Worm (Caenorhabditis elegans): ENCODE results near the gene cutl-11.

DNA sequence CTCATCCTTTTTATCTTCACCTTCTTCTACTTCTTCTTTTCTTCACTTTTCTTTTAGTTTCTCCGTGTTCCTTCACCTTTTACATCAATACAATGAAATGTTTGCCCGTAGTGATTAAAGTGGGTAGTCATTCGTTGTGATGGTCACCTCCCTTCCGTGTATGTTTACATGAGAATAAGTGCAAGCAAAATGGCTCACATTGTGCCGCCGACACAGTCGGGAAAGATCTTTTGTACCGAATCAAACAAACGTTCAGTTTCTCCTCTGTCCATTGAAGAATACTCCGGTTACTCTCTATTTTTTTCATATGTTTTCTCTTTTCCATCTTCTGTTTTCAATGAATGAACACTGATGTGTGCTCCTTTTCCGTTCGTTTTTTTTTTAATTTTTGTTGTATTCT, 13.5 kb upstream of the cutl-11 start:
- TF ChIP-seq pha-4 (tag; optimal IDR thresholded peaks at IDR 0.05) (peak; percentile 43), elt-1 (tag; optimal IDR thresholded peaks at IDR 0.05; ENCODE audit: borderline replicate concordance, insufficient read depth) (no peak), nhr-76 (tag; optimal IDR thresholded peaks at IDR 0.05) (no peak), drap-1 (GFP tag; optimal IDR thresholded peaks at IDR 0.05) (no peak), unc-39 (tag; optimal IDR thresholded peaks at IDR 0.05) (no peak), nhr-28 (tag; optimal IDR thresholded peaks at IDR 0.05) (no peak), mep-1 (tag; optimal IDR thresholded peaks at IDR 0.05) (no peak), snpc-4 (tag; optimal IDR thresholded peaks at IDR 0.05) (no peak), lin-13 (tag; optimal IDR thresholded peaks at IDR 0.05) (no peak)

Measured in whole organism, mixed stage, embryonic.